Worm (Caenorhabditis elegans) whole organism, midembryonic: Measurements from ENCODE around the gene F08C6.18.

Source experiments
- T22C8.4 ChIP-seq: fragments of 200-800 bp; sonication (Bioruptor generic); IDR thresholded peaks from 2 replicates; pipeline ENCODE4 v1.3.6; 2022; ENCODE audit warnings: missing genetic modification characterization, missing compliant biosample characterization
- cog-1 ChIP-seq: sonication (generic microtip); optimal IDR thresholded peaks from 2 replicates; lab custom pipeline; 2016; ENCODE audit warnings: missing genetic modification characterization, missing compliant biosample characterization
- ref-1 ChIP-seq: fragments of 200-800 bp; sonication (Bioruptor generic); conservative IDR thresholded peaks from 2 replicates; pipeline ENCODE4 v1.3.6; 2022; ENCODE audit warnings: missing genetic modification reagents, missing genetic modification characterization, missing compliant biosample characterization
- ztf-23 ChIP-seq: fragments of 200-800 bp; sonication (Bioruptor generic); IDR thresholded peaks from 2 replicates; pipeline ENCODE4 v1.3.6; 2022; ENCODE audit warnings: missing genetic modification reagents, missing genetic modification characterization, missing compliant biosample characterization
- ztf-29 ChIP-seq: fragments of 200-800 bp; sonication (Bioruptor generic); IDR thresholded peaks from 2 replicates; pipeline ENCODE4 v1.3.6; 2022; ENCODE audit warnings: missing genetic modification reagents, missing genetic modification characterization, missing compliant biosample characterization

DNA sequence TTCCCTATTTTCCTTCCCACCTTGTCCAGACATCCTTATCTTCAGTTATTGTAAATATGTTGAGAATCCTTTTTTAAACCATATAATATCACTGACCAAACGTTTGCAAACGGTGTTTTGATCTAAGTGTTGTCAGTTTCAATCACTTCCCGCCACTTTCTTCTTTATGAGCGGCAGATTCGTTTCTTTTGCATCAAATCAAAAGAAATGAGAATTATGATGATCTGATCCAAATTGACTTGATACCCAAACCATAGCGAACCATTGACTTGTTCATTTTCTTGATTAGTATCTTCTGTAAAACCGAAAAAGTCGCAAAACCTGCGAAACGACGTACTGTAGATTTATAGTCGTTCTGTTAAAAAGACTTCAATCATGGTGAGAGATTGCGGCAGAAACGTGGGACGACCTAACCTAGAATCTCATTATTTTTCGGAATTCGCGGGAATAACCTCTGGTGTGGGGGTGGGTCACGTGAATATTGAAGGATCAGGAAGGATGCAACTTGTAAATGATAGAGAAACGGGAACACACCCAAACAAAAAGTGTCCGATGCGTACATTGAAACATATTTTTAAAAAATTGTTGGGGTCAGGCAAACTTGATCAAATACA lies 20.6 kb upstream of the F08C6.18 start:
- TF ChIP-seq ref-1 (GFP tag; lab: Robert Waterston, UW) (no peak), cog-1 (tag; lab: Kevin White, UChicago) (no peak), T22C8.4 (GFP tag; lab: Robert Waterston, UW) (no peak), ztf-23 (GFP tag; lab: Robert Waterston, UW) (no peak), ztf-29 (GFP tag; lab: Robert Waterston, UW) (no peak)
